Fruit fly (Drosophila melanogaster): Measurements from ENCODE around the gene Osi10b.

DNA sequence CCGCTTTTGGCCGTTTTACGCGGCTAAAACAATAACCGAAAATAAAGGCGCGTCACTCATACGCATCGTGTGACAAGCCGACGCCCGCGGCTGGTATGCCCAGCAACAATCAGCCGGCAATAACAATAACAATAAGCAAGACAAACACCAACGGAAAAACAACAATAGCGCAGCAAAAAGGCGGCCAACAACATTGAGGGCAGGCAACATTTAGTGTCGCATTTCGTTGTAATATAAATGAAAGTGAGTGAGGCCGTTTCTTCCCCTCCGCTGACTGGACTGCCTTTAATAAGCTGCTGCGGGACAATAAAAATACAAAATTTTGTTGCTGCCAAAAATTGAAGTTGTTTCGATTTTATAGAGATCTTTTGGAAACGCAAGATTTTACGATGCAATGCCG, 31.2 kb downstream of the Osi10b start:
- no peak for TF ChIP-seq Mnt (GFP tag; optimal IDR thresholded peaks at IDR 0.05)
- TF ChIP-seq CG7101 (tag; optimal IDR thresholded peaks at IDR 0.05), result no peak
- no peak for TF ChIP-seq cnc (optimal IDR thresholded peaks at IDR 0.05)
- TF ChIP-seq toe (GFP tag; optimal IDR thresholded peaks at IDR 0.05), result no peak
- no peak for TF ChIP-seq CG12768 (GFP tag; optimal IDR thresholded peaks at IDR 0.05)
- TF ChIP-seq kay (GFP tag; ENCODE audit: borderline replicate concordance), result no peak
- TF ChIP-seq tj (GFP tag; optimal IDR thresholded peaks at IDR 0.05), result no peak
- TF ChIP-seq ovo (GFP tag; optimal IDR thresholded peaks at IDR 0.05), result no peak
- TF ChIP-seq CG14711 (tag; optimal IDR thresholded peaks at IDR 0.05), result no peak
